Worm (Caenorhabditis elegans) whole organism, L2 larva: ENCODE results near the gene F59D12.5.

ENCODE experiments used
- F13H6.1 ChIP-seq: sonication (generic microtip); optimal IDR thresholded peaks from 2 replicates; lab custom pipeline; 2016; ENCODE audit warnings: missing genetic modification characterization, missing compliant biosample characterization
- aly-2 ChIP-seq: fragments of 150-350 bp; optimal IDR thresholded peaks from 2 replicates; lab custom pipeline; 2014; ENCODE audit warnings: missing biosample characterization, missing genetic modification characterization
- crh-2 ChIP-seq: sonication (generic microtip); optimal IDR thresholded peaks from 2 replicates; lab custom pipeline; 2017; ENCODE audit warnings: missing biosample characterization, missing genetic modification characterization
- fos-1 ChIP-seq: fragments of 150-350 bp; optimal IDR thresholded peaks from 2 replicates; lab custom pipeline; 2014; ENCODE audit warnings: missing biosample characterization, missing genetic modification characterization
- lin-13 ChIP-seq: fragments of 150-350 bp; optimal IDR thresholded peaks from 2 replicates; lab custom pipeline; 2014; ENCODE audit warnings: missing biosample characterization, missing genetic modification reagents, missing genetic modification characterization
- nhr-10 ChIP-seq: sonication (generic microtip); optimal IDR thresholded peaks from 2 replicates; lab custom pipeline; 2017; ENCODE audit warnings: missing biosample characterization, missing genetic modification characterization
- nhr-21 ChIP-seq: fragments of 150-350 bp; optimal IDR thresholded peaks from 2 replicates; lab custom pipeline; 2014; ENCODE audit warnings: missing biosample characterization, missing genetic modification characterization
- nhr-237 ChIP-seq: fragments of 150-350 bp; optimal IDR thresholded peaks from 2 replicates; lab custom pipeline; 2014; ENCODE audit warnings: missing biosample characterization, missing genetic modification characterization
- unc-39 ChIP-seq: fragments of 150-350 bp; optimal IDR thresholded peaks from 2 replicates; lab custom pipeline; 2014; ENCODE audit warnings: missing biosample characterization, missing genetic modification characterization
- unc-55 ChIP-seq: fragments of 150-350 bp; sonication (generic microtip); optimal IDR thresholded peaks from 3 replicates; lab custom pipeline; 2014; ENCODE audit warnings: missing biosample characterization, missing genetic modification reagents, missing genetic modification characterization
- ztf-11 ChIP-seq: sonication (generic microtip); optimal IDR thresholded peaks from 2 replicates; lab custom pipeline; 2017; ENCODE audit warnings: missing biosample characterization, missing genetic modification characterization
- ztf-4 ChIP-seq: fragments of 150-350 bp; optimal IDR thresholded peaks from 2 replicates; lab custom pipeline; 2014; ENCODE audit warnings: missing biosample characterization, missing genetic modification characterization

DNA sequence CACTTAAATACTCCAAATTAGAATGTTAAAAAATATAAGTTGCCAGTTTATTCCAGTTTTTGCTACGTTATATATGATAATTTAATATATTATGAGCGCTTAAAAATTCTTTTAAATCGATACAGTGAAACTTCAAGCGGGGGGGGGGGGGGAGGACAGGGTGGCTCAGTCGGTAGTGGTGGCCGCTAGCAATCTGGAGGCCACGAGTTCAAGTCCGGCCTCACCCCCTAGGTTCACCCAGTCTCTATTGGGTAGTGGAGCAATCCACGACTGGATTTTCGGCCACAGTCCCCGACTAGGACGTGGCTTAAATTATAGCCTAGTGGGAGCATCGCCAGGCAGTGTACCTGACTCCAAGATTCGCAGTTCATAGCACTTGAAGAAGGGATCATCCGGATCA is 26.2 kb downstream of the F59D12.5 start:
- TF ChIP-seq ztf-4 (tag; lab: Kevin White, UChicago) (no peak), nhr-10 (tag; lab: Kevin White, UChicago) (no peak), crh-2 (tag; lab: Kevin White, UChicago) (no peak), unc-39 (tag; lab: Kevin White, UChicago) (no peak), nhr-237 (tag; lab: Kevin White, UChicago) (no peak), unc-55 (GFP tag; lab: Kevin White, UChicago) (no peak), ztf-11 (tag; lab: Kevin White, UChicago) (no peak), F13H6.1 (tag; lab: Kevin White, UChicago) (no peak), lin-13 (GFP tag; lab: Kevin White, UChicago) (no peak), nhr-21 (tag; lab: Kevin White, UChicago) (no peak), aly-2 (no peak), fos-1 (tag; lab: Kevin White, UChicago) (no peak)
